Fruit fly (Drosophila melanogaster) whole organism, embryonic: Measurements from ENCODE around the gene CG10481.
A peak's percentile ranks its signal among the peaks of the same experiment; 100 is the strongest.

Source experiments
- B-H2 ChIP-seq: fragments of 200-800 bp; sonication (Bioruptor generic); optimal IDR thresholded peaks from 2 replicates; lab custom pipeline; 2018; ENCODE audit warnings: missing biosample characterization, mild to moderate bottlenecking, missing genetic modification characterization
- Bgb ChIP-seq: fragments of 200-800 bp; sonication (Bioruptor generic); IDR thresholded peaks from 2 replicates; pipeline ENCODE4 v1.3.6; 2022; ENCODE audit warnings: missing biosample characterization, missing genetic modification characterization; ENCODE audit not compliant: partially characterized antibody
- CG10147 ChIP-seq: fragments of 200-800 bp; sonication (Bioruptor generic); optimal IDR thresholded peaks from 2 replicates; lab custom pipeline; 2019; ENCODE audit warnings: missing biosample characterization, mild to moderate bottlenecking, missing genetic modification characterization, moderate library complexity
- CG11247 ChIP-seq: fragments of 200-800 bp; sonication (Bioruptor generic); IDR thresholded peaks from 2 replicates; pipeline ENCODE4 v1.3.6; 2022; ENCODE audit warnings: missing biosample characterization, missing genetic modification characterization
- CG12071 ChIP-seq: fragments of 200-800 bp; sonication (Bioruptor generic); optimal IDR thresholded peaks from 3 replicates; lab custom pipeline; 2018; ENCODE audit warnings: missing biosample characterization, mild to moderate bottlenecking, missing genetic modification characterization
- CG14710 ChIP-seq: fragments of 200-800 bp; sonication (Bioruptor generic); optimal IDR thresholded peaks from 3 replicates; lab custom pipeline; 2019; ENCODE audit warnings: missing biosample characterization, mild to moderate bottlenecking, missing genetic modification characterization, moderate library complexity
- CG15073 ChIP-seq: fragments of 200-800 bp; sonication (Bioruptor generic); optimal IDR thresholded peaks from 2 replicates; lab custom pipeline; 2016; ENCODE audit warnings: missing biosample characterization, missing genetic modification characterization
- CG15479 ChIP-seq: fragments of 200-800 bp; sonication (Bioruptor generic); optimal IDR thresholded peaks from 3 replicates; lab custom pipeline; 2019; ENCODE audit warnings: missing biosample characterization, mild to moderate bottlenecking, missing genetic modification characterization, moderate library complexity
- CG15696 ChIP-seq: fragments of 200-800 bp; sonication (Bioruptor generic); optimal IDR thresholded peaks from 2 replicates; lab custom pipeline; 2019; ENCODE audit warnings: missing biosample characterization, mild to moderate bottlenecking, missing genetic modification characterization, moderate library complexity
- CG1603 ChIP-seq: fragments of 200-800 bp; sonication (Bioruptor generic); optimal IDR thresholded peaks from 2 replicates; lab custom pipeline; 2019; ENCODE audit warnings: missing biosample characterization, mild to moderate bottlenecking, missing genetic modification characterization, moderate library complexity
- CG17328 ChIP-seq: fragments of 200-800 bp; sonication (Bioruptor generic); IDR thresholded peaks from 2 replicates; pipeline ENCODE4 v1.3.6; 2022; ENCODE audit warnings: missing biosample characterization, missing genetic modification characterization
- CG1792 ChIP-seq: fragments of 200-800 bp; sonication (Bioruptor generic); optimal IDR thresholded peaks from 2 replicates; lab custom pipeline; 2016; ENCODE audit warnings: missing biosample characterization, missing genetic modification characterization
- CG18764 ChIP-seq: fragments of 200-800 bp; sonication (Bioruptor generic); optimal IDR thresholded peaks from 3 replicates; lab custom pipeline; 2016; ENCODE audit warnings: missing biosample characterization, missing genetic modification characterization
- CG30431 ChIP-seq: fragments of 200-800 bp; sonication (Bioruptor generic); optimal IDR thresholded peaks from 2 replicates; lab custom pipeline; 2017; ENCODE audit warnings: missing biosample characterization, missing genetic modification characterization
- CG4404 ChIP-seq: fragments of 200-800 bp; sonication (Bioruptor generic); IDR thresholded peaks from 2 replicates; pipeline ENCODE4 v1.3.6; 2022; ENCODE audit warnings: missing biosample characterization, missing genetic modification characterization
- CG9797 ChIP-seq: fragments of 200-800 bp; sonication (Bioruptor generic); optimal IDR thresholded peaks from 3 replicates; lab custom pipeline; 2018; ENCODE audit warnings: missing biosample characterization, mild to moderate bottlenecking, missing genetic modification characterization
- CkIIα-i1 ChIP-seq: fragments of 200-800 bp; sonication (Bioruptor generic); IDR thresholded peaks from 2 replicates; pipeline ENCODE4 v1.3.6; 2022; ENCODE audit warnings: missing biosample characterization, missing genetic modification characterization
- Dek ChIP-seq: fragments of 200-800 bp; sonication (Bioruptor generic); optimal IDR thresholded peaks from 3 replicates; lab custom pipeline; 2019; ENCODE audit warnings: missing biosample characterization, mild to moderate bottlenecking, missing genetic modification characterization, moderate library complexity
- Doc2 ChIP-seq: fragments of 200-800 bp; sonication (Bioruptor generic); IDR thresholded peaks from 2 replicates; pipeline ENCODE4 v1.3.6; 2022; ENCODE audit warnings: missing biosample characterization, missing genetic modification characterization
- Ets65A ChIP-seq: fragments of 200-800 bp; sonication (Bioruptor generic); peaks from one replicate; lab custom pipeline; 2016; ENCODE audit warnings: missing biosample characterization, missing genetic modification characterization
- H15 ChIP-seq: fragments of 200-800 bp; sonication (Bioruptor generic); IDR thresholded peaks from 3 replicates; pipeline ENCODE4 v1.3.6; 2022; ENCODE audit warnings: missing biosample characterization, missing genetic modification characterization
- HLH4C ChIP-seq: fragments of 200-800 bp; sonication (Bioruptor generic); IDR thresholded peaks from 3 replicates; pipeline ENCODE4 v1.3.6; 2022; ENCODE audit warnings: missing biosample characterization, missing genetic modification characterization; ENCODE audit not compliant: partially characterized antibody
- Hand ChIP-seq: fragments of 200-800 bp; sonication (Bioruptor generic); optimal IDR thresholded peaks from 2 replicates; lab custom pipeline; 2017; ENCODE audit warnings: mild to moderate bottlenecking, missing biosample characterization, missing genetic modification reagents, missing genetic modification characterization
- Hmr ChIP-seq: fragments of 200-800 bp; sonication (Bioruptor generic); optimal IDR thresholded peaks from 3 replicates; lab custom pipeline; 2017; ENCODE audit warnings: mild to moderate bottlenecking, missing biosample characterization, missing genetic modification reagents, missing genetic modification characterization
- Lhr ChIP-seq: fragments of 200-800 bp; sonication (Bioruptor generic); optimal IDR thresholded peaks from 3 replicates; lab custom pipeline; 2017; ENCODE audit warnings: mild to moderate bottlenecking, missing biosample characterization, missing genetic modification reagents, missing genetic modification characterization
- Meics ChIP-seq: fragments of 200-800 bp; sonication (Bioruptor generic); optimal IDR thresholded peaks from 2 replicates; lab custom pipeline; 2017; ENCODE audit warnings: missing biosample characterization, mild to moderate bottlenecking, missing genetic modification characterization
- Myb ChIP-seq: fragments of 200-800 bp; sonication (Bioruptor generic); optimal IDR thresholded peaks from 2 replicates; lab custom pipeline; 2016; ENCODE audit warnings: missing biosample characterization, missing genetic modification characterization
- Opbp ChIP-seq: fragments of 200-800 bp; sonication (Bioruptor generic); IDR thresholded peaks from 3 replicates; pipeline ENCODE4 v1.3.6; 2022; ENCODE audit warnings: missing biosample characterization, missing genetic modification characterization; ENCODE audit not compliant: partially characterized antibody
- Ptx1 ChIP-seq: fragments of 200-800 bp; sonication (Bioruptor generic); IDR thresholded peaks from 2 replicates; pipeline ENCODE4 v1.3.6; 2022; ENCODE audit warnings: missing biosample characterization, missing genetic modification characterization
- TFAM ChIP-seq: fragments of 200-800 bp; sonication (Bioruptor generic); optimal IDR thresholded peaks from 2 replicates; lab custom pipeline; 2017; ENCODE audit warnings: missing biosample characterization, missing genetic modification characterization, inconsistent platforms
- ap ChIP-seq: fragments of 200-800 bp; sonication (Bioruptor generic); IDR thresholded peaks from 2 replicates; pipeline ENCODE4 v1.3.6; 2022; ENCODE audit warnings: missing biosample characterization, missing genetic modification characterization
- bbx ChIP-seq: fragments of 200-800 bp; sonication (Bioruptor generic); IDR thresholded peaks from 2 replicates; pipeline ENCODE4 v1.3.6; 2022; ENCODE audit warnings: missing biosample characterization, missing genetic modification characterization; ENCODE audit not compliant: partially characterized antibody
- cwo ChIP-seq: fragments of 200-800 bp; sonication (Bioruptor generic); optimal IDR thresholded peaks from 3 replicates; lab custom pipeline; 2017; ENCODE audit warnings: missing biosample characterization, missing genetic modification characterization, mild to moderate bottlenecking, moderate library complexity, missing genetic modification reagents
- dmrt99B ChIP-seq: fragments of 200-800 bp; sonication (Bioruptor generic); optimal IDR thresholded peaks from 2 replicates; lab custom pipeline; 2018; ENCODE audit warnings: missing biosample characterization, mild to moderate bottlenecking, missing genetic modification characterization, moderate library complexity
- en ChIP-seq: fragments of 200-800 bp; sonication (Bioruptor generic); optimal IDR thresholded peaks from 2 replicates; lab custom pipeline; 2016; ENCODE audit warnings: missing biosample characterization, missing genetic modification characterization
- gsb-n ChIP-seq: fragments of 200-800 bp; sonication (Bioruptor generic); optimal IDR thresholded peaks from 3 replicates; lab custom pipeline; 2018; ENCODE audit warnings: missing biosample characterization, mild to moderate bottlenecking, missing genetic modification characterization
- hb ChIP-seq: fragments of 200-800 bp; sonication (Bioruptor generic); IDR thresholded peaks from 3 replicates; pipeline ENCODE4 v1.3.6; 2022; ENCODE audit warnings: missing biosample characterization, missing genetic modification characterization; ENCODE audit not compliant: partially characterized antibody
- jing ChIP-seq: fragments of 200-800 bp; sonication (Bioruptor generic); optimal IDR thresholded peaks from 2 replicates; lab custom pipeline; 2018; ENCODE audit warnings: missing biosample characterization, mild to moderate bottlenecking, missing genetic modification characterization
- kah ChIP-seq: fragments of 200-800 bp; sonication (Bioruptor generic); optimal IDR thresholded peaks from 2 replicates; lab custom pipeline; 2018; ENCODE audit warnings: missing biosample characterization, mild to moderate bottlenecking, missing genetic modification characterization
- kay ChIP-seq: fragments of 200-800 bp; sonication (Bioruptor generic); optimal IDR thresholded peaks from 2 replicates; lab custom pipeline; 2016; ENCODE audit warnings: missing biosample characterization, missing genetic modification characterization
- peb ChIP-seq: fragments of 200-800 bp; sonication (Bioruptor generic); IDR thresholded peaks from 2 replicates; pipeline ENCODE4 v1.3.6; 2022; ENCODE audit warnings: missing biosample characterization, missing genetic modification characterization
- pita ChIP-seq: fragments of 200-800 bp; sonication (Bioruptor generic); optimal IDR thresholded peaks from 2 replicates; lab custom pipeline; 2017; ENCODE audit warnings: missing biosample characterization, mild to moderate bottlenecking, missing genetic modification characterization
- psq ChIP-seq: fragments of 200-800 bp; sonication (Bioruptor generic); optimal IDR thresholded peaks from 2 replicates; lab custom pipeline; 2017; ENCODE audit warnings: missing biosample characterization, missing genetic modification characterization
- ranshi ChIP-seq: fragments of 200-800 bp; sonication (Bioruptor generic); IDR thresholded peaks from 2 replicates; pipeline ENCODE4 v1.3.6; 2022; ENCODE audit warnings: missing biosample characterization, missing genetic modification characterization
- row ChIP-seq: fragments of 200-800 bp; sonication (Bioruptor generic); IDR thresholded peaks from 3 replicates; pipeline ENCODE4 v1.3.6; 2022; ENCODE audit warnings: missing biosample characterization, missing genetic modification characterization
- tna ChIP-seq: fragments of 200-800 bp; sonication (Bioruptor generic); IDR thresholded peaks from 2 replicates; pipeline ENCODE4 v1.3.6; 2022; ENCODE audit warnings: missing biosample characterization, missing genetic modification characterization; ENCODE audit not compliant: partially characterized antibody
- ttk ChIP-seq: fragments of 200-800 bp; sonication (Bioruptor generic); IDR thresholded peaks from 2 replicates; pipeline ENCODE4 v2.1.2; 2022; ENCODE audit warnings: missing biosample characterization, missing genetic modification characterization
- vfl ChIP-seq: fragments of 200-800 bp; sonication (Bioruptor generic); optimal IDR thresholded peaks from 2 replicates; lab custom pipeline; 2016; ENCODE audit warnings: missing biosample characterization, missing genetic modification characterization
- vnd ChIP-seq: fragments of 200-800 bp; sonication (Bioruptor generic); IDR thresholded peaks from 3 replicates; pipeline ENCODE4 v1.3.6; 2022; ENCODE audit warnings: missing biosample characterization, missing genetic modification characterization; ENCODE audit not compliant: partially characterized antibody
- zen ChIP-seq: fragments of 200-800 bp; sonication (Bioruptor generic); optimal IDR thresholded peaks from 3 replicates; lab custom pipeline; 2018; ENCODE audit warnings: missing biosample characterization, mild to moderate bottlenecking, missing genetic modification characterization, moderate library complexity

CG10481 gene

dm6 chr2L:19941352-19941851 lies 49.1 kb upstream of the CG10481 start (continued):
- TF ChIP-seq Doc2 (GFP tag; lab: Robert Waterston, UW) (peak; percentile 50; the same call in 1 of the 2 replicates), hb (GFP tag; lab: Robert Waterston, UW) (no peak), peb (GFP tag; lab: Robert Waterston, UW) (peak; percentile 75), H15 (GFP tag; lab: Robert Waterston, UW) (peak; percentile 89), TFAM (GFP tag; lab: Kevin White, UChicago) (peak; percentile 25), CG30431 (peak; percentile 73), psq (GFP tag; lab: Kevin White, UChicago) (no peak), CG4404 (GFP tag; lab: Robert Waterston, UW) (peak; percentile 73), Ptx1 (GFP tag; lab: Robert Waterston, UW) (peak; percentile 72), en (GFP tag; lab: Kevin White, UChicago) (peak; percentile 51), tna (GFP tag; lab: Robert Waterston, UW) (no peak), Hand (GFP tag; lab: Kevin White, UChicago) (peak; percentile 35), CG10147 (peak; percentile 7), cwo (GFP tag; lab: Kevin White, UChicago) (peak; percentile 72), Meics (peak; percentile 86), Lhr (GFP tag; lab: Kevin White, UChicago) (peak; percentile 16), zen (tag; lab: Kevin White, UChicago) (peak; percentile 56), ranshi (GFP tag; lab: Robert Waterston, UW) (peak; percentile 91), Opbp (no peak), CG17328 (GFP tag; lab: Robert Waterston, UW) (peak; percentile 89), bbx (GFP tag; lab: Robert Waterston, UW) (no peak), kay (GFP tag; lab: Kevin White, UChicago) (peak; percentile 68), CG15073 (GFP tag; lab: Kevin White, UChicago) (peak; percentile 24), vnd (GFP tag; lab: Robert Waterston, UW) (no peak), ap (GFP tag; lab: Robert Waterston, UW) (peak; percentile 80), CG11247 (GFP tag; lab: Robert Waterston, UW) (peak; percentile 87), CG9797 (GFP tag; lab: Kevin White, UChicago) (no peak), Bgb (no peak), pita (no peak), Dek (tag; lab: Kevin White, UChicago) (peak; percentile 79), jing (GFP tag; lab: Kevin White, UChicago) (peak; percentile 72), Myb (GFP tag; lab: Kevin White, UChicago) (peak; percentile 76), CG12071 (GFP tag; lab: Kevin White, UChicago) (peak; percentile 50), dmrt99B (tag; lab: Kevin White, UChicago) (peak; percentile 82), B-H2 (GFP tag; lab: Kevin White, UChicago) (no peak), CG15479 (no peak), Ets65A (GFP tag; lab: Kevin White, UChicago) (no peak), CG1603 (tag; lab: Kevin White, UChicago) (peak; percentile 86), CG14710 (tag; lab: Kevin White, UChicago) (peak; percentile 63), row (GFP tag; lab: Robert Waterston, UW) (peak; percentile 92), kah (GFP tag; lab: Kevin White, UChicago) (peak; percentile 25), CG18764 (peak; percentile 77), HLH4C (GFP tag; lab: Robert Waterston, UW) (no peak), CkIIα-i1 (GFP tag; lab: Robert Waterston, UW) (no peak), vfl (GFP tag; lab: Kevin White, UChicago) (peak; percentile 80), ttk (GFP tag; lab: Robert Waterston, UW) (peak; percentile 52), Hmr (peak; percentile 85), CG1792 (GFP tag; lab: Kevin White, UChicago) (no peak), CG15696 (tag; lab: Kevin White, UChicago) (peak; percentile 41), gsb-n (tag; lab: Kevin White, UChicago) (peak; percentile 69)
